Worm (Caenorhabditis elegans): Measurements from ENCODE around the gene Y40A1A.2.
"Not testable (repeated sequence)": the region's sequence is repeated elsewhere in the genome, so short reads cannot be mapped to it uniquely, and the experiment has no call there.

DNA sequence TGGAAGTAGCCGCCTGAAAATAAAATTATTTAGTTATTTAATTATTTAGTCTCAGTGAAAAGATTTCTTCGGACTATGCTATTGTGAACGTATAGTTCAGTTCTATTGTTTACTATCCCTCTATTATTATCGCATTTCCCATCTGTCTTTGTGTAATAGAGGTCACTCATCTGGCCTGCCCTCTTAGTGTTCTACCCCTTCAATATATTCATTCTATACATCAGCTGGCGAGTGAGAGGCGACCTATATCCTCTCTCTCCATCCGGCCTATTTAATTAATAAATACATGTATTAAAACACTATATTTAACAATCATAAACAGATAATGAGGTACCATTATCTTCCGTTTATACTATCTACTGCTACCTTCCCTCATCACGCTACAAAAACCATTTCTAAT lies 5.5 kb downstream of the Y40A1A.2 start:
- not testable (repeated sequence) for TF ChIP-seq ztf-11 (tag; optimal IDR thresholded peaks at IDR 0.05); nhr-237 (tag; optimal IDR thresholded peaks at IDR 0.05); mep-1 (tag; optimal IDR thresholded peaks at IDR 0.05); nhr-28 (tag; optimal IDR thresholded peaks at IDR 0.05); snpc-4 (tag; optimal IDR thresholded peaks at IDR 0.05); unc-39 (tag; optimal IDR thresholded peaks at IDR 0.05); lin-13 (tag; optimal IDR thresholded peaks at IDR 0.05); nhr-12 (tag; optimal IDR thresholded peaks at IDR 0.05); blmp-1 (tag; optimal IDR thresholded peaks at IDR 0.05); lsy-2 (tag; optimal IDR thresholded peaks at IDR 0.05); pha-4 (tag; optimal IDR thresholded peaks at IDR 0.05); unc-62 (GFP tag; optimal IDR thresholded peaks at IDR 0.05); elt-1 (tag; optimal IDR thresholded peaks at IDR 0.05; ENCODE audit: borderline replicate concordance, insufficient read depth)
- TF ChIP-seq ces-1 (GFP tag; optimal IDR thresholded peaks at IDR 0.05), result peak; percentile 38

Measured in whole organism, mixed stage, embryonic.